Worm (Caenorhabditis elegans): Measurements from ENCODE around the gene F14D7.3.

Gene F14D7.3

DNA sequence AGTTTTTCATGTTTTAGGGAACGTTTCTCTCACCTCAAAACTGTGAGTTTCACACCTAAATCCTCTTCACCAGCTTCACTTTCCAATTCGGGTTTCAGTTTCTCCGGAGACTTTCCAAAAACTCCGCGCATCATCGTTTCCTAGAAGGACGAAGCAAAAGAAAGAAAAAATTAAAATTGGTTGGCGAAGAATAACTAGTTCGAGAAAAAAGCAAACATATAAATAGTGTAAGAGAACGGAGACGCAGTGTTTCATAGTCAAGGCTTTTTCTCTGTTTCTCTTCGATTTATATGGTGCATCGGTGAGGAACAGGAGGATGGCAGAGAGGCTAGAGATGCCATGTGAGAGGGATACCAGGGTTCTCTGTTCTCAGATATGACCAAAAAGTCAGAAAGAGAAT, 26.1 kb downstream of the F14D7.3 start, which contains the start of gene F47B8.3 (continued):
- no peak for TF ChIP-seq grh-1 (GFP tag; IDR thresholded peaks at IDR 0.05)
- peak; percentile 61 to 82 for TF ChIP-seq efl-1 (optimal IDR thresholded peaks at IDR 0.05)
- peak; percentile 37 to 60 for TF ChIP-seq efl-1 (GFP tag; optimal IDR thresholded peaks at IDR 0.05 in 1 of 2)
- no peak for TF ChIP-seq mef-2 (tag; optimal IDR thresholded peaks at IDR 0.05)
- no peak for TF ChIP-seq ztf-4 (tag; optimal IDR thresholded peaks at IDR 0.05)
- no peak for TF ChIP-seq ceh-63 (GFP tag; optimal IDR thresholded peaks at IDR 0.05)
- TF ChIP-seq dpl-1 (GFP tag; optimal IDR thresholded peaks at IDR 0.05) = peak; percentile 20 to 43 (median 23)
- no peak for TF ChIP-seq sup-37 (GFP tag; optimal IDR thresholded peaks at IDR 0.05)

DNA sequence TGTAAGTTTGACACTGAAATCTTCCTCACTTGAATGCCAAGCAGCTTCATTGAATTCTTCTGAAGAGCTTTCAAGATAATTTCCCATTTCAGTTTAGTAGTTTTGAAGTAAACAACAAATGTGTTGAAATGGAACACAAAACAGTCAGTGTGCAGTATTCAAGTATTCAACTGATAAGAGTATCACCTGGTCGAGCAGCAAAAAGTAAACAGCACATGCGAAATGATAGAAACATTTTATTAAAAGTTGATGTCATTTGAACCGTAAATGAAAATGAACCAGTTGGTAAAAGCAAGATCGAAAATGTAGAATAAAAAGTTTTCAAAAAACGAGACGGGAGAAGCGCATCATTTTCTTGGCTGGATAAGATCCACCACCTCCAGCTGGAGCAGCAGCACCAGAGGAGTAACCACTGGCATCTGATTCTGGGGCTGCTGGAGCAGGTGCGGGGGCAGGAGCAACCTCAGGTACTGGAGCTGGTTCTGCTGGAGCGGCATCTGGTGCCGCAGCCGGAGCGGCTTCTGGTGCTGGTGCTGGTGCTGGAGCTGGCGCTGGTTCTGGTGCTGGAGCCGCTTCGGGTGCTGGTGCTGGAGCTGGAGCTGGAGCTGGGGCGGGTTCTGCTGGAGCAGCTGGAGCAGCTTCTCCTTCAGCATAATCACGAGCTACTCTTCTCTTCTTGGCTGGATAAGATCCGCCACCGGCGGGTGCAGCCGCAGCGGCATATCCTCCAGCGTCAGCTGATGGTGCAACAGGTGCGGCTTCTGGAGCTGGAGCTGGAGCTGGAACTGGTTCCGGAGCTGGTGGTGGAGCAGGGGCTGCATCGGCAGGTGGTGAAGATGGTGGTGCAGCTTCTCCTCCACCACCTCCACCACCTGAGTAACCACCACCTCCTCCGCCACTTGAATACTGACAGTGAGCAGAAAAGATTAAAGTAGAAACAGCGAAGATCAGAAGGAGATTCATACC, 28.2 kb downstream of the F14D7.3 start, which contains the start of the genes F47B8.4 and F47B8.18:
TSS of gene F47B8.4 (minus strand) at position 172 of the 966 bp plus-strand sequence.
TSS of gene F47B8.18 (minus strand) at position 963 of the 966 bp plus-strand sequence.
- TF ChIP-seq ceh-8 (GFP tag; optimal IDR thresholded peaks at IDR 0.05) (peak; percentile 83), hpl-2 (GFP tag; optimal IDR thresholded peaks at IDR 0.05) (no peak)

DNA sequence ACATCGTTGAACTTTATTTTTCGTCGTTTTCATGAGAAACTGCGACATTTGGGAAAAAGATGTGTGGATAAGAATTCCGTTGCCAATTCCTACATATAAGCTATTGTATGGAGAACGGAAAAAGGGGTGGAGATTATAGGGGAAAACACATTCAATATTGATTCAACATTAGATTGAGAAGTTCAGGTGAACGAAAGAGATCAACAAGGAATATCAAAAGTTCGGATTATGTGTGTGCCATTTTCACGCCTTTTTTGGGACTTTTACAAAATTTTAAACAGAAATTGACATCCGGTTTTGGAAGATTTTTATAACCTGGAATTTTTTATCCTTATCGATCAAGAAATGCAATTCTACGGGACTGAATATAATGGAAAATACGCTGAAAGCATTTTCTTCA, 31.2 kb downstream of the F14D7.3 start, which contains the start of gene F47B8.5:
TSS of gene F47B8.5 (minus strand) at position 101 of the 400 bp plus-strand sequence.
- TF ChIP-seq ets-5 (GFP tag; IDR thresholded peaks at IDR 0.05) = no peak
- no peak for TF ChIP-seq pag-3 (tag; optimal IDR thresholded peaks at IDR 0.05; ENCODE audit: borderline replicate concordance, insufficient read depth)
- TF ChIP-seq lin-15B (tag; optimal IDR thresholded peaks at IDR 0.05) = no peak
- no peak for TF ChIP-seq snpc-4 (tag; optimal IDR thresholded peaks at IDR 0.05)
- TF ChIP-seq fkh-4 (tag; optimal IDR thresholded peaks at IDR 0.05; ENCODE audit: borderline replicate concordance) = no peak
- no peak for TF ChIP-seq alr-1 (tag; optimal IDR thresholded peaks at IDR 0.05; ENCODE audit: borderline replicate concordance)
- TF ChIP-seq lin-35 (GFP tag; optimal IDR thresholded peaks at IDR 0.05) = no peak
- TF ChIP-seq zip-4 (GFP tag; optimal IDR thresholded peaks at IDR 0.05) = no peak
- TF ChIP-seq lin-13 (GFP tag; optimal IDR thresholded peaks at IDR 0.05) = no peak
- TF ChIP-seq C34B4.2 (tag; optimal IDR thresholded peaks at IDR 0.05) = no peak
- TF ChIP-seq dsc-1 (tag; optimal IDR thresholded peaks at IDR 0.05) = no peak
- no peak for TF ChIP-seq lir-3 (tag; optimal IDR thresholded peaks at IDR 0.05; ENCODE audit: poor library complexity)
- TF ChIP-seq unc-30 (tag; optimal IDR thresholded peaks at IDR 0.05) = no peak
- no peak for TF ChIP-seq mep-1 (tag; optimal IDR thresholded peaks at IDR 0.05)
- TF ChIP-seq unc-130 (tag; optimal IDR thresholded peaks at IDR 0.05) = no peak
- TF ChIP-seq hpl-2 (GFP tag; optimal IDR thresholded peaks at IDR 0.05) = no peak
- TF ChIP-seq mef-2 (tag; optimal IDR thresholded peaks at IDR 0.05) = no peak

DNA sequence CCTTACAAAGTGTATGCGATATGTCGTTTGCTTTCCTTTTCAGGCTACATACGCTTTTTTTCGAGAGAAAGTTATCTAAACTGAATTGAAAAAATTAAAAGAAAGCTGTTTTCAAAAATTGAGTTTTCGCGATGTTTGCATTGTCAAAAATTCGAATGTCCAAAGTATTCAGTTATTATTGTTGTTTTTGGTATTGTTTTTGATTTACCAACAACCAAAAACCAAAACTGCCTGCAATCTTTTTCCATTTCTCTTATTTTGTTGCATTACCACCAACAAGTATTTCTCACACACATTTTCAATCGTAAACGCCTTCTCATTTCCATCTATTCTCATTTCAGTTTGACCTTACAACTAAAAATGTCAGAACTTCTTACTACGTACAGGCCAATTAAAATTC, 32.2 kb downstream of the F14D7.3 start, which contains the start of gene pepm-1:
TSS of gene pepm-1 (plus strand) at position 301 of the 400 bp plus-strand sequence.
- TF ChIP-seq blmp-1 (tag; optimal IDR thresholded peaks at IDR 0.05) (peak; percentile 13), elt-3 (tag; optimal IDR thresholded peaks at IDR 0.05) (no peak)

DNA sequence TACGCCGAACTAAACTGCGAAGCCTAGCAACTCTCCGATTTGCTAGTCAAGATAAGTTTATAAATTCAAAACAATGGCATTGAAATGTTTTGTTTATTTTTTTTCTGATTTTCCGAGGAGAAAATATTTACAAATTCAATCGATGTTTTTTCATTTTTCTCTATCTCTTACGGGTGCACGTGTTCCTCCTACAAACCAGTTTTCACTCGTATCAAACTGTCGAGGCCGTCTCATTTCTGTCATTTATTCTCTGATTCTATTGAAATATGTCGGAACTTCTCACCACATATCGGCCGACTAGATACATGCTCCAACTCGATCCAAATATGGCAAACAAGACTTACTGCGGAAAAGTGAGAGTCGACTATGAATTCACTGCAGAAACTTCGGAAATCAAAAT, 34.9 kb downstream of the F14D7.3 start, which contains the start of gene F47B8.8:
TSS of gene F47B8.8 (plus strand) at position 257 of the 400 bp plus-strand sequence.
- TF ChIP-seq nhr-85 (tag) = peak; percentile 75
- TF ChIP-seq snu-23 (GFP tag; optimal IDR thresholded peaks at IDR 0.05) = peak; percentile 36
- TF ChIP-seq blmp-1 (tag; optimal IDR thresholded peaks at IDR 0.05) = peak; percentile 73
- TF ChIP-seq grh-1 (GFP tag; IDR thresholded peaks at IDR 0.05) = peak; percentile 65
- no peak for TF ChIP-seq unc-30 (tag; optimal IDR thresholded peaks at IDR 0.05)
- peak in 1 of 6 experiments; percentile 58 for TF ChIP-seq elt-3 (tag; optimal IDR thresholded peaks at IDR 0.05)
- no peak for TF ChIP-seq unc-130 (tag; optimal IDR thresholded peaks at IDR 0.05)
- no peak for TF ChIP-seq alr-1 (tag; optimal IDR thresholded peaks at IDR 0.05; ENCODE audit: borderline replicate concordance)
- TF ChIP-seq vab-15 (tag; optimal IDR thresholded peaks at IDR 0.05) = no peak
- TF ChIP-seq unc-62 (GFP tag; optimal IDR thresholded peaks at IDR 0.05) = no peak
- TF ChIP-seq mdl-1 (tag; optimal IDR thresholded peaks at IDR 0.05) = peak in 1 of 2 experiments; percentile 20
- no peak for TF ChIP-seq pag-3 (tag; optimal IDR thresholded peaks at IDR 0.05; ENCODE audit: borderline replicate concordance, insufficient read depth)
- TF ChIP-seq aly-2 (tag; optimal IDR thresholded peaks at IDR 0.05) = no peak
- no peak for TF ChIP-seq lir-3 (tag; optimal IDR thresholded peaks at IDR 0.05; ENCODE audit: poor library complexity)
- peak; percentile 55 for TF ChIP-seq lin-14 (GFP tag; optimal IDR thresholded peaks at IDR 0.05)
- TF ChIP-seq nhr-71 (tag; optimal IDR thresholded peaks at IDR 0.05) = peak; percentile 5
- no peak for TF ChIP-seq pax-3 (tag; optimal IDR thresholded peaks at IDR 0.05)
- TF ChIP-seq nhr-84 (tag; optimal IDR thresholded peaks at IDR 0.05) = no peak

Data from whole organism, L1 larva.